Fruit fly (Drosophila melanogaster) whole organism, embryonic: ENCODE results near the gene Gdh.

Source experiments
- BEAF-32 ChIP-seq: fragments of 200-800 bp; sonication (Bioruptor generic); optimal IDR thresholded peaks from 3 replicates; lab custom pipeline; 2017; ENCODE audit warnings: missing biosample characterization, missing genetic modification characterization, mild to moderate bottlenecking, moderate library complexity, missing genetic modification reagents
- CG10147 ChIP-seq: fragments of 200-800 bp; sonication (Bioruptor generic); optimal IDR thresholded peaks from 2 replicates; lab custom pipeline; 2019; ENCODE audit warnings: missing biosample characterization, mild to moderate bottlenecking, missing genetic modification characterization, moderate library complexity
- CG11695 ChIP-seq: fragments of 200-800 bp; sonication (Bioruptor generic); IDR thresholded peaks from 3 replicates; pipeline ENCODE4 v1.3.6; 2022; ENCODE audit warnings: missing biosample characterization, missing genetic modification characterization
- CG12155 ChIP-seq: fragments of 200-800 bp; sonication (Bioruptor generic); optimal IDR thresholded peaks from 3 replicates; lab custom pipeline; 2016; ENCODE audit warnings: missing biosample characterization, missing genetic modification characterization
- CG12299 ChIP-seq: fragments of 200-800 bp; sonication (Bioruptor generic); optimal IDR thresholded peaks from 2 replicates; lab custom pipeline; 2018; ENCODE audit warnings: missing biosample characterization, mild to moderate bottlenecking, missing genetic modification characterization
- CG12659 ChIP-seq: fragments of 200-800 bp; sonication (Bioruptor generic); optimal IDR thresholded peaks from 3 replicates; lab custom pipeline; 2017; ENCODE audit warnings: mild to moderate bottlenecking, missing biosample characterization, missing genetic modification reagents, missing genetic modification characterization
- CG13424 ChIP-seq: fragments of 200-800 bp; sonication (Bioruptor generic); optimal IDR thresholded peaks from 2 replicates; lab custom pipeline; 2019; ENCODE audit warnings: missing biosample characterization, mild to moderate bottlenecking, missing genetic modification characterization, moderate library complexity
- CG14860 ChIP-seq: fragments of 200-800 bp; sonication (Bioruptor generic); IDR thresholded peaks from 3 replicates; pipeline ENCODE4 v1.3.6; 2022; ENCODE audit warnings: missing biosample characterization, missing genetic modification characterization; ENCODE audit not compliant: partially characterized antibody
- CG1647 ChIP-seq: fragments of 200-800 bp; sonication (Bioruptor generic); optimal IDR thresholded peaks from 3 replicates; lab custom pipeline; 2016; ENCODE audit warnings: missing biosample characterization, missing genetic modification characterization
- CG17568 ChIP-seq: fragments of 200-800 bp; sonication (Bioruptor generic); optimal IDR thresholded peaks from 2 replicates; lab custom pipeline; 2018; ENCODE audit warnings: missing biosample characterization, mild to moderate bottlenecking, missing genetic modification characterization, moderate library complexity
- CG2116 ChIP-seq: fragments of 200-800 bp; sonication (Bioruptor generic); optimal IDR thresholded peaks from 3 replicates; lab custom pipeline; 2018; ENCODE audit warnings: missing biosample characterization, mild to moderate bottlenecking, missing genetic modification characterization
- CG2199 ChIP-seq: fragments of 200-800 bp; sonication (Bioruptor generic); IDR thresholded peaks from 3 replicates; pipeline ENCODE4 v1.3.6; 2022; ENCODE audit warnings: missing biosample characterization, missing genetic modification characterization
- CG30020 ChIP-seq: fragments of 200-800 bp; optimal IDR thresholded peaks from 2 replicates; lab custom pipeline; 2019; ENCODE audit warnings: missing biosample characterization, mild to moderate bottlenecking, missing genetic modification characterization, moderate library complexity
- CG3065 ChIP-seq: fragments of 200-800 bp; sonication (Bioruptor generic); optimal IDR thresholded peaks from 2 replicates; lab custom pipeline; 2016; ENCODE audit warnings: missing biosample characterization, missing genetic modification characterization
- CG33557 ChIP-seq: fragments of 200-800 bp; sonication (Bioruptor generic); optimal IDR thresholded peaks from 2 replicates; lab custom pipeline; 2019; ENCODE audit warnings: missing biosample characterization, mild to moderate bottlenecking, missing genetic modification characterization, moderate library complexity
- CG3847 ChIP-seq: fragments of 200-800 bp; sonication (Bioruptor generic); IDR thresholded peaks from 2 replicates; pipeline ENCODE4 v1.3.6; 2022; ENCODE audit warnings: missing biosample characterization, missing genetic modification characterization
- CG4282 ChIP-seq: fragments of 200-800 bp; sonication (Bioruptor generic); optimal IDR thresholded peaks from 2 replicates; lab custom pipeline; 2016; ENCODE audit warnings: missing biosample characterization, missing genetic modification characterization
- CG4820 ChIP-seq: fragments of 200-800 bp; sonication (Bioruptor generic); optimal IDR thresholded peaks from 3 replicates; lab custom pipeline; 2016; ENCODE audit warnings: missing biosample characterization, missing genetic modification characterization
- CG6254 ChIP-seq: fragments of 200-800 bp; sonication (Bioruptor generic); optimal IDR thresholded peaks from 3 replicates; lab custom pipeline; 2017; ENCODE audit warnings: mild to moderate bottlenecking, missing biosample characterization, missing genetic modification reagents, missing genetic modification characterization
- CG6683 ChIP-seq: fragments of 200-800 bp; sonication (Bioruptor generic); optimal IDR thresholded peaks from 2 replicates; lab custom pipeline; 2017; ENCODE audit warnings: missing biosample characterization, mild to moderate bottlenecking, missing genetic modification characterization, missing genetic modification reagents
- CG6854 ChIP-seq: fragments of 200-800 bp; sonication (Bioruptor generic); optimal IDR thresholded peaks from 3 replicates; lab custom pipeline; 2017; ENCODE audit warnings: missing biosample characterization, mild to moderate bottlenecking, missing genetic modification characterization
- CG8281 ChIP-seq: fragments of 200-800 bp; sonication (Bioruptor generic); optimal IDR thresholded peaks from 2 replicates; lab custom pipeline; 2018; ENCODE audit warnings: missing biosample characterization, mild to moderate bottlenecking, missing genetic modification characterization, moderate library complexity
- Doc2 ChIP-seq: fragments of 200-800 bp; sonication (Bioruptor generic); IDR thresholded peaks from 2 replicates; pipeline ENCODE4 v1.3.6; 2022; ENCODE audit warnings: missing biosample characterization, missing genetic modification characterization
- Jarid2 ChIP-seq: fragments of 200-800 bp; sonication (Bioruptor generic); optimal IDR thresholded peaks from 3 replicates; lab custom pipeline; 2017; ENCODE audit warnings: mild to moderate bottlenecking, missing biosample characterization, missing genetic modification reagents, missing genetic modification characterization
- Lhr ChIP-seq: fragments of 200-800 bp; sonication (Bioruptor generic); optimal IDR thresholded peaks from 3 replicates; lab custom pipeline; 2017; ENCODE audit warnings: mild to moderate bottlenecking, missing biosample characterization, missing genetic modification reagents, missing genetic modification characterization
- MESR4 ChIP-seq: fragments of 200-800 bp; sonication (Bioruptor generic); optimal IDR thresholded peaks from 2 replicates; lab custom pipeline; 2018; ENCODE audit warnings: missing biosample characterization, mild to moderate bottlenecking, missing genetic modification characterization, moderate library complexity
- MTF-1 ChIP-seq: fragments of 200-800 bp; sonication (Bioruptor generic); optimal IDR thresholded peaks from 2 replicates; lab custom pipeline; 2018; ENCODE audit warnings: missing biosample characterization, mild to moderate bottlenecking, missing genetic modification characterization, borderline replicate concordance
- amos ChIP-seq: fragments of 200-800 bp; sonication (Bioruptor generic); IDR thresholded peaks from 2 replicates; pipeline ENCODE4 v1.3.6; 2022; ENCODE audit warnings: missing biosample characterization, missing genetic modification characterization; ENCODE audit not compliant: partially characterized antibody
- ara ChIP-seq: fragments of 200-800 bp; sonication (Bioruptor generic); IDR thresholded peaks from 2 replicates; pipeline ENCODE4 v1.3.6; 2022; ENCODE audit warnings: missing biosample characterization, missing genetic modification characterization
- ase ChIP-seq: fragments of 200-800 bp; sonication (Bioruptor generic); IDR thresholded peaks from 3 replicates; pipeline ENCODE4 v1.3.6; 2022; ENCODE audit warnings: missing biosample characterization, missing genetic modification characterization
- ato ChIP-seq: fragments of 200-800 bp; sonication (Bioruptor generic); IDR thresholded peaks from 2 replicates; pipeline ENCODE4 v1.3.6; 2022; ENCODE audit warnings: missing biosample characterization, missing genetic modification characterization; ENCODE audit not compliant: partially characterized antibody
- bbx ChIP-seq: fragments of 200-800 bp; sonication (Bioruptor generic); IDR thresholded peaks from 2 replicates; pipeline ENCODE4 v1.3.6; 2022; ENCODE audit warnings: missing biosample characterization, missing genetic modification characterization; ENCODE audit not compliant: partially characterized antibody
- bsh ChIP-seq, 2 experiments: fragments of 200-800 bp; sonication (Bioruptor generic); optimal IDR thresholded peaks; 2 replicates each; lab custom pipeline; 2017 to 2018; ENCODE audit warnings: mild to moderate bottlenecking in 2 of 2, missing biosample characterization in 2 of 2, missing genetic modification characterization in 2 of 2, moderate library complexity in 1 of 2
- cad ChIP-seq: fragments of >200 bp; optimal IDR thresholded peaks from 2 replicates; lab custom pipeline; 2017; ENCODE audit warnings: missing biosample characterization, missing genetic modification characterization
- cas ChIP-seq: fragments of 200-800 bp; sonication (Bioruptor generic); IDR thresholded peaks from 2 replicates; pipeline ENCODE4 v1.3.6; 2022; ENCODE audit warnings: missing biosample characterization, missing genetic modification characterization
- crc ChIP-seq: fragments of 200-800 bp; sonication (Bioruptor generic); optimal IDR thresholded peaks from 2 replicates; lab custom pipeline; 2016; ENCODE audit warnings: missing biosample characterization, missing genetic modification characterization
- danr ChIP-seq: fragments of 200-800 bp; sonication (Bioruptor generic); IDR thresholded peaks from 2 replicates; pipeline ENCODE4 v1.3.6; 2022; ENCODE audit warnings: missing biosample characterization, missing genetic modification characterization
- dm ChIP-seq: fragments of 200-800 bp; sonication (Bioruptor generic); optimal IDR thresholded peaks from 3 replicates; lab custom pipeline; 2016; ENCODE audit warnings: missing biosample characterization, missing genetic modification characterization
- eve ChIP-seq, 2 experiments: fragments of >200 bp; optimal IDR thresholded peaks; 2 replicates each; lab custom pipeline; 2017; ENCODE audit warnings: missing biosample characterization in 2 of 2, missing genetic modification characterization in 2 of 2
- gem ChIP-seq: fragments of 200-800 bp; sonication (Bioruptor generic); optimal IDR thresholded peaks from 2 replicates; lab custom pipeline; 2019; ENCODE audit warnings: missing biosample characterization, mild to moderate bottlenecking, missing genetic modification characterization, moderate library complexity
- gro ChIP-seq: fragments of 200-800 bp; sonication (Bioruptor generic); optimal IDR thresholded peaks from 2 replicates; lab custom pipeline; 2016; ENCODE audit warnings: missing biosample characterization, missing genetic modification characterization
- mam ChIP-seq: fragments of 200-800 bp; sonication (Bioruptor generic); optimal IDR thresholded peaks from 3 replicates; lab custom pipeline; 2016; ENCODE audit warnings: missing biosample characterization, missing genetic modification characterization
- odd ChIP-seq: fragments of 200-800 bp; sonication (Bioruptor generic); optimal IDR thresholded peaks from 2 replicates; lab custom pipeline; 2017; ENCODE audit warnings: missing biosample characterization, mild to moderate bottlenecking, missing genetic modification characterization
- otp ChIP-seq: fragments of 200-800 bp; sonication (Bioruptor generic); IDR thresholded peaks from 3 replicates; pipeline ENCODE4, ENCODE4 v1.3.6; 2022; ENCODE audit warnings: missing biosample characterization, missing genetic modification characterization
- row ChIP-seq: fragments of 200-800 bp; sonication (Bioruptor generic); IDR thresholded peaks from 3 replicates; pipeline ENCODE4 v1.3.6; 2022; ENCODE audit warnings: missing biosample characterization, missing genetic modification characterization
- sisA ChIP-seq: fragments of 200-800 bp; sonication (Bioruptor generic); IDR thresholded peaks from 2 replicates; pipeline ENCODE4 v1.3.6; 2022; ENCODE audit warnings: missing biosample characterization, missing genetic modification characterization
- sug ChIP-seq: fragments of 200-800 bp; optimal IDR thresholded peaks from 2 replicates; lab custom pipeline; 2019; ENCODE audit warnings: missing biosample characterization, mild to moderate bottlenecking, missing genetic modification characterization, moderate library complexity
- tll ChIP-seq, 2 experiments: fragments of 200-800 bp in 1 of 2; fragments of >200 bp in 1 of 2; sonication (Bioruptor generic) in 1 of 2; optimal IDR thresholded peaks; 2 replicates each; lab custom pipeline; 2017 to 2019; ENCODE audit warnings: missing biosample characterization in 2 of 2, missing genetic modification characterization in 2 of 2, mild to moderate bottlenecking in 1 of 2, moderate library complexity in 1 of 2
- zen ChIP-seq: fragments of 200-800 bp; sonication (Bioruptor generic); optimal IDR thresholded peaks from 3 replicates; lab custom pipeline; 2018; ENCODE audit warnings: missing biosample characterization, mild to moderate bottlenecking, missing genetic modification characterization, moderate library complexity

Gene Gdh

DNA sequence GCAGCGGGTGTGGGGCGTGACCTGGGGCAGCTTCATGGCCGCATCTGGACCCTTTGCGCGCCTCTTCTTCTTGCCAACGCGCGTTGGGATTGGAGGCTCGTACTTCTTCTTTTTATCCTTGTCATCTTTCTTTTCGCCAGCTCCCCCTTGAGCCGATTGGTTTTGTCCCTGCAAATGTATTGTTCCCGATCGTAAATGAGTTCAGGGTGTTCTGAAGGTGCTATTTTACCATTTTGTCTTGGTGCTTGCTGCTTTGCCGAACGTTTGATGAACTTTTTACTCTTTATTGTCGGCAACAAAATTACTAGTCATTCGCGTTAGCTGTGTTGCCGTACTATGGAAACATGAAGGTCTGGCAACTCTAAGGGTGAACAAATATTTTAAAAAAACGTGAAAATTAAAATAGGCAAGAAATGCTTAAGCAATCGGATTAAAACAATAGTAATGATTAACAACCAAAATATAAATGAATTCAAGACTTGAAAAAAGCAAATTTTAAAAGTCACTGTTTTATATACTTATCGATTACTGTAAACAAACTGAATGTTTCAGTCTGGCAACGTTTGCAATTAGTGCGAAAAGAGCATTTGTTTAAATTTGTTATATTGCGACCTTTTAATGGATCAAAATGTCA lies 11.7 kb downstream of the Gdh start, which contains the start of the genes Rpt2 and CG13599 (continued):
- TF ChIP-seq row (GFP tag; lab: Robert Waterston, UW) = peak; percentile 50; the same call in 2 of the 3 replicates
- peak; percentile 32; the same call in 1 of the 2 replicates for TF ChIP-seq amos (GFP tag; lab: Robert Waterston, UW)
- peak; percentile 87 for TF ChIP-seq CG3847 (GFP tag; lab: Robert Waterston, UW)
- TF ChIP-seq sisA (GFP tag; lab: Robert Waterston, UW) = no peak
- no peak for TF ChIP-seq CG6254 (GFP tag; lab: Kevin White, UChicago)
- TF ChIP-seq mam (GFP tag; lab: Kevin White, UChicago) = peak; percentile 27
- no peak for TF ChIP-seq danr (GFP tag; lab: Robert Waterston, UW)
- no peak for TF ChIP-seq cas (GFP tag; lab: Robert Waterston, UW)
- TF ChIP-seq CG12155 (GFP tag; lab: Kevin White, UChicago) = peak; percentile 14
- no peak for TF ChIP-seq CG3065 (GFP tag; lab: Kevin White, UChicago)
- peak; percentile 76 for TF ChIP-seq CG2116 (GFP tag; lab: Kevin White, UChicago)
- TF ChIP-seq CG13424 (tag; lab: Kevin White, UChicago) = peak; percentile 33
- peak; percentile 43 for TF ChIP-seq Lhr
- TF ChIP-seq ato (GFP tag; lab: Robert Waterston, UW) = peak; percentile 8; the same call in 1 of the 2 replicates
- no peak for TF ChIP-seq bsh (GFP tag; optimal IDR thresholded peaks at IDR 0.05; lab: Kevin White, UChicago)
- TF ChIP-seq CG14860 (GFP tag; lab: Robert Waterston, UW) = 0 out of 3 replicates have a peak, but pooled peaks have one; percentile 20
- no peak for TF ChIP-seq CG10147 (GFP tag; lab: Kevin White, UChicago)
- no peak for TF ChIP-seq ara
- TF ChIP-seq gro (GFP tag; lab: Kevin White, UChicago) = peak; percentile 52
- no peak for TF ChIP-seq CG4282 (GFP tag; lab: Kevin White, UChicago)
- no peak for TF ChIP-seq ase (GFP tag; lab: Robert Waterston, UW)
- TF ChIP-seq Jarid2 (GFP tag; lab: Kevin White, UChicago) = no peak
- TF ChIP-seq CG4820 (GFP tag; lab: Kevin White, UChicago) = no peak
- TF ChIP-seq zen (tag; lab: Kevin White, UChicago) = peak; percentile 36
- TF ChIP-seq CG2199 (GFP tag; lab: Robert Waterston, UW) = no peak
- no peak for TF ChIP-seq CG6683 (GFP tag; lab: Kevin White, UChicago)
- peak in 1 of 2 experiments; percentile 60 for TF ChIP-seq tll (GFP tag; optimal IDR thresholded peaks at IDR 0.05; lab: Kevin White, UChicago)
- no peak for TF ChIP-seq MTF-1
- TF ChIP-seq otp = no peak
- peak; percentile 42 for TF ChIP-seq CG30020
- no peak for TF ChIP-seq dm (GFP tag; lab: Kevin White, UChicago)
- TF ChIP-seq MESR4 (GFP tag; lab: Kevin White, UChicago) = peak; percentile 81
- no peak for TF ChIP-seq cad (GFP tag; lab: Kevin White, UChicago)
- no peak for TF ChIP-seq CG6854 (GFP tag; lab: Kevin White, UChicago)
- TF ChIP-seq Doc2 = no peak
- TF ChIP-seq sug (tag; lab: Kevin White, UChicago) = peak; percentile 19
- no peak for TF ChIP-seq CG11695 (GFP tag; lab: Robert Waterston, UW)
- peak; percentile 64 for TF ChIP-seq BEAF-32
- TF ChIP-seq CG8281 (tag; lab: Kevin White, UChicago) = no peak
- peak; percentile 68 for TF ChIP-seq CG17568 (GFP tag; lab: Kevin White, UChicago)
- peak; percentile 52; the same call in 1 of the 2 replicates for TF ChIP-seq bbx
- TF ChIP-seq CG12299 (tag; lab: Kevin White, UChicago) = peak; percentile 41
- peak; percentile 0 for TF ChIP-seq CG33557 (GFP tag; lab: Kevin White, UChicago)
- TF ChIP-seq CG1647 (GFP tag; lab: Kevin White, UChicago) = no peak
- no peak for TF ChIP-seq eve (GFP tag; optimal IDR thresholded peaks at IDR 0.05; lab: Kevin White, UChicago)
- TF ChIP-seq CG12659 (GFP tag; lab: Kevin White, UChicago) = peak; percentile 70
- no peak for TF ChIP-seq crc (GFP tag; lab: Kevin White, UChicago)
- no peak for TF ChIP-seq odd (GFP tag; lab: Kevin White, UChicago)
- peak; percentile 43 for TF ChIP-seq gem (tag; lab: Kevin White, UChicago)
